Worm (Caenorhabditis elegans) whole organism, mixed stage, embryonic: Measurements from ENCODE around the gene F44F4.3.

Experiments used
- ceh-43 ChIP-seq: fragments of 200-800 bp; sonication (Bioruptor generic); optimal IDR thresholded peaks from 2 replicates; lab custom pipeline; 2018; ENCODE audit warnings: mild to moderate bottlenecking, missing genetic modification characterization, moderate library complexity, missing compliant biosample characterization
- ceh-83 ChIP-seq: fragments of 200-800 bp; sonication (Bioruptor generic); optimal IDR thresholded peaks from 2 replicates; lab custom pipeline; 2018; ENCODE audit warnings: mild to moderate bottlenecking, missing genetic modification characterization, missing compliant biosample characterization
- elt-1 ChIP-seq: sonication (generic microtip); optimal IDR thresholded peaks from 2 replicates; lab custom pipeline; 2017; ENCODE audit warnings: missing genetic modification characterization, mild to moderate bottlenecking, missing compliant biosample characterization, antibody characterized with exemption, moderate library complexity, borderline replicate concordance; ENCODE audit not compliant: insufficient read depth
- flh-1 ChIP-seq: fragments of 200-800 bp; sonication (Bioruptor generic); optimal IDR thresholded peaks from 2 replicates; lab custom pipeline; 2018; ENCODE audit warnings: mild to moderate bottlenecking, missing genetic modification characterization, moderate library complexity, missing compliant biosample characterization
- hlh-1 ChIP-seq: fragments of 150-350 bp; optimal IDR thresholded peaks from 2 replicates; lab custom pipeline; 2014; ENCODE audit warnings: missing biosample characterization, missing genetic modification reagents, missing genetic modification characterization
- lin-13 ChIP-seq: fragments of 150-350 bp; optimal IDR thresholded peaks from 2 replicates; lab custom pipeline; 2014; ENCODE audit warnings: missing biosample characterization, missing genetic modification characterization
- mab-5 ChIP-seq: fragments of 150-350 bp; optimal IDR thresholded peaks from 2 replicates; lab custom pipeline; 2014; ENCODE audit warnings: missing biosample characterization, missing genetic modification characterization
- nhr-12 ChIP-seq: fragments of 150-350 bp; optimal IDR thresholded peaks from 2 replicates; lab custom pipeline; 2014; ENCODE audit warnings: missing biosample characterization, missing genetic modification characterization
- nhr-2 ChIP-seq: fragments of 150-350 bp; optimal IDR thresholded peaks from 2 replicates; lab custom pipeline; 2014; ENCODE audit warnings: missing biosample characterization, missing genetic modification characterization
- nhr-237 ChIP-seq: fragments of 150-350 bp; optimal IDR thresholded peaks from 2 replicates; lab custom pipeline; 2014; ENCODE audit warnings: missing biosample characterization, missing genetic modification characterization
- nhr-76 ChIP-seq: sonication (generic microtip); optimal IDR thresholded peaks from 2 replicates; lab custom pipeline; 2017; ENCODE audit warnings: missing biosample characterization, missing genetic modification characterization
- pha-4 ChIP-seq: fragments of 150-350 bp; optimal IDR thresholded peaks from 2 replicates; lab custom pipeline; 2018; ENCODE audit warnings: missing biosample characterization, missing genetic modification reagents, missing genetic modification characterization
- sptf-1 ChIP-seq: sonication (generic microtip); optimal IDR thresholded peaks from 2 replicates; lab custom pipeline; 2017; ENCODE audit warnings: mild to moderate bottlenecking, missing genetic modification characterization, moderate library complexity, missing compliant biosample characterization
- unc-120 ChIP-seq: sonication (generic microtip); optimal IDR thresholded peaks from 2 replicates; lab custom pipeline; 2017; ENCODE audit warnings: missing genetic modification characterization, missing compliant biosample characterization; ENCODE audit not compliant: poor library complexity, severe bottlenecking
- unc-62 ChIP-seq: fragments of 150-350 bp; optimal IDR thresholded peaks from 2 replicates; lab custom pipeline; 2014; ENCODE audit warnings: missing biosample characterization, missing genetic modification reagents, missing genetic modification characterization
- zip-8 ChIP-seq: fragments of 150-350 bp; optimal IDR thresholded peaks from 2 replicates; lab custom pipeline; 2014; ENCODE audit warnings: missing biosample characterization, missing genetic modification characterization

Gene F44F4.3

ce11 chrII:10838550-10838949 lies 47.2 kb downstream of the F44F4.3 start:
- TF ChIP-seq nhr-237 (tag; lab: Kevin White, UChicago) (no peak), hlh-1 (tag; lab: Kevin White, UChicago) (no peak), nhr-76 (tag; lab: Kevin White, UChicago) (no peak), unc-62 (GFP tag; lab: Kevin White, UChicago) (no peak), nhr-12 (no peak), zip-8 (tag; lab: Kevin White, UChicago) (no peak), ceh-43 (no peak)

- TF ChIP-seq nhr-2 (tag; lab: Kevin White, UChicago) (no peak), unc-120 (tag; lab: Kevin White, UChicago) (no peak), flh-1 (GFP tag; lab: Kevin White, UChicago) (no peak), sptf-1 (tag; lab: Kevin White, UChicago) (no peak), hlh-1 (tag; lab: Kevin White, UChicago) (no peak), elt-1 (tag; lab: Kevin White, UChicago) (no peak), ceh-83 (GFP tag; lab: Kevin White, UChicago) (no peak), lin-13 (tag; lab: Kevin White, UChicago) (no peak), pha-4 (tag; lab: Kevin White, UChicago) (no peak), mab-5 (tag; lab: Kevin White, UChicago) (no peak)
- TF ChIP-seq, all 35 proteins: peak for 0
Observed at ce11 chrII:10834717-10835116, 51.0 kb downstream of the F44F4.3 start.
